Worm (Caenorhabditis elegans) whole organism, L4 larva: ENCODE measurements around the gene glr-7.

Experiments
- R02D3.7 ChIP-seq: fragments of 150-350 bp; sonication (generic microtip); optimal IDR thresholded peaks from 3 replicates; lab custom pipeline; 2014; ENCODE audit warnings: missing biosample characterization, missing genetic modification characterization
- aha-1 ChIP-seq: fragments of 150-350 bp; peaks from one replicate; lab custom pipeline; 2014; ENCODE audit warnings: missing biosample characterization, missing genetic modification characterization
- ama-1 ChIP-seq: fragments of 150-350 bp; optimal IDR thresholded peaks from 2 replicates; lab custom pipeline; 2014; ENCODE audit warnings: inconsistent platforms, mixed read lengths
- ceh-28 ChIP-seq: fragments of 150-350 bp; optimal IDR thresholded peaks from 2 replicates; lab custom pipeline; 2014; ENCODE audit warnings: missing biosample characterization, missing genetic modification reagents, missing genetic modification characterization
- ces-1 ChIP-seq: fragments of 150-350 bp; sonication (generic microtip); optimal IDR thresholded peaks from 4 replicates; lab custom pipeline; 2014; ENCODE audit warnings: missing biosample characterization, missing genetic modification reagents, missing genetic modification characterization
- ctbp-1 ChIP-seq: fragments of 200-800 bp; sonication (Bioruptor generic); IDR thresholded peaks from 2 replicates; pipeline ENCODE4 v1.3.6; 2022; ENCODE audit warnings: missing genetic modification reagents, missing genetic modification characterization, missing compliant biosample characterization
- dmd-6 ChIP-seq: fragments of 200-800 bp; sonication (Bioruptor generic); IDR thresholded peaks from 2 replicates; pipeline ENCODE4 v1.3.6; 2022; ENCODE audit warnings: missing genetic modification reagents, missing genetic modification characterization, missing compliant biosample characterization
- fkh-10 ChIP-seq: fragments of 150-350 bp; optimal IDR thresholded peaks from 2 replicates; lab custom pipeline; 2014; ENCODE audit warnings: missing biosample characterization, missing genetic modification reagents, missing genetic modification characterization
- hif-1 ChIP-seq, 2 experiments: sonication (generic microtip); optimal IDR thresholded peaks; 2 replicates each; lab custom pipeline; 2016 to 2017; ENCODE audit warnings: missing compliant biosample characterization in 2 of 2, missing genetic modification characterization in 2 of 2, missing genetic modification reagents in 2 of 2, missing genotype in 2 of 2, mild to moderate bottlenecking in 1 of 2
- hlh-11 ChIP-seq: fragments of 200-800 bp; sonication (Bioruptor generic); optimal IDR thresholded peaks from 2 replicates; lab custom pipeline; 2018; ENCODE audit warnings: mild to moderate bottlenecking, missing genetic modification characterization, missing compliant biosample characterization
- hlh-30 ChIP-seq: sonication (generic microtip); optimal IDR thresholded peaks from 2 replicates; lab custom pipeline; 2017; ENCODE audit warnings: antibody characterized with exemption, mild to moderate bottlenecking, missing genetic modification characterization, missing compliant biosample characterization; ENCODE audit not compliant: insufficient read depth
- jun-1 ChIP-seq: fragments of 150-350 bp; optimal IDR thresholded peaks from 2 replicates; lab custom pipeline; 2014; ENCODE audit warnings: missing biosample characterization, missing genetic modification reagents, missing genetic modification characterization
- lim-7 ChIP-seq: fragments of 200-800 bp; sonication (Bioruptor generic); IDR thresholded peaks from 2 replicates; pipeline ENCODE4 v1.3.6; 2022; ENCODE audit warnings: missing genetic modification characterization, missing compliant biosample characterization
- mdl-1 ChIP-seq, 2 experiments: fragments of 150-350 bp in 1 of 2; sonication (generic microtip) in 1 of 2; optimal IDR thresholded peaks; 2 replicates each; lab custom pipeline; 2014 to 2017; ENCODE audit warnings: missing biosample characterization in 2 of 2, missing genetic modification characterization in 2 of 2
- mdt-29 ChIP-seq: fragments of 200-800 bp; sonication (Bioruptor generic); IDR thresholded peaks from 2 replicates; pipeline ENCODE4 v1.3.6; 2022; ENCODE audit warnings: missing genetic modification reagents, missing genetic modification characterization, missing compliant biosample characterization
- mes-2 ChIP-seq: sonication (generic microtip); optimal IDR thresholded peaks from 2 replicates; lab custom pipeline; 2016; ENCODE audit warnings: missing genotype, mild to moderate bottlenecking, missing genetic modification characterization, missing compliant biosample characterization; ENCODE audit not compliant: poor library complexity, severe bottlenecking
- mxl-3 ChIP-seq: fragments of 200-800 bp; sonication (Bioruptor generic); optimal IDR thresholded peaks from 2 replicates; lab custom pipeline; 2018; ENCODE audit warnings: mild to moderate bottlenecking, missing genetic modification characterization, missing compliant biosample characterization
- nhr-102 ChIP-seq: sonication (generic microtip); optimal IDR thresholded peaks from 2 replicates; lab custom pipeline; 2016; ENCODE audit warnings: mild to moderate bottlenecking, missing genetic modification characterization, moderate library complexity, missing compliant biosample characterization
- nhr-28 ChIP-seq: fragments of 150-350 bp; optimal IDR thresholded peaks from 2 replicates; lab custom pipeline; 2014; ENCODE audit warnings: missing biosample characterization, missing genetic modification characterization
- nhr-6 ChIP-seq: fragments of 150-350 bp; optimal IDR thresholded peaks from 2 replicates; lab custom pipeline; 2014; ENCODE audit warnings: missing biosample characterization, missing genetic modification characterization
- nhr-77 ChIP-seq: fragments of 150-350 bp; optimal IDR thresholded peaks from 2 replicates; lab custom pipeline; 2014; ENCODE audit warnings: missing biosample characterization, missing genetic modification characterization
- pha-4 ChIP-seq, 2 experiments: fragments of 150-350 bp in 1 of 2; fragments of 200-800 bp in 1 of 2; sonication (Bioruptor generic) in 1 of 2; IDR thresholded peaks in 1 of 2; optimal IDR thresholded peaks in 1 of 2; 2 replicates each; pipeline versions ENCODE4 v1.3.6 to Lab custom; 2014 to 2022; ENCODE audit warnings: missing genetic modification characterization in 2 of 2, missing genetic modification reagents in 2 of 2, missing biosample characterization in 1 of 2, missing compliant biosample characterization in 1 of 2
- saeg-2 ChIP-seq: fragments of 200-800 bp; sonication (Bioruptor generic); IDR thresholded peaks from 2 replicates; pipeline ENCODE4 v1.3.6; 2022; ENCODE audit warnings: missing genetic modification reagents, missing genetic modification characterization, missing compliant biosample characterization
- sdz-12 ChIP-seq: fragments of 200-800 bp; sonication (Bioruptor generic); optimal IDR thresholded peaks from 2 replicates; lab custom pipeline; 2018; ENCODE audit warnings: mild to moderate bottlenecking, missing genetic modification characterization, missing compliant biosample characterization
- set-16 ChIP-seq: fragments of 200-800 bp; sonication (Bioruptor generic); IDR thresholded peaks from 2 replicates; pipeline ENCODE4 v1.3.6; 2022; ENCODE audit warnings: missing genetic modification reagents, missing genetic modification characterization, missing compliant biosample characterization
- skn-1 ChIP-seq: fragments of 150-350 bp; optimal IDR thresholded peaks from 2 replicates; lab custom pipeline; 2014; ENCODE audit warnings: missing biosample characterization, missing genetic modification characterization
- snpc-4 ChIP-seq: fragments of 150-350 bp; optimal IDR thresholded peaks from 2 replicates; lab custom pipeline; 2014; ENCODE audit warnings: missing biosample characterization, missing genetic modification characterization
- spr-3 ChIP-seq: fragments of 200-800 bp; sonication (Bioruptor generic); optimal IDR thresholded peaks from 2 replicates; lab custom pipeline; 2018; ENCODE audit warnings: mild to moderate bottlenecking, missing genetic modification characterization, missing compliant biosample characterization
- tra-1 ChIP-seq: fragments of 200-800 bp; sonication (Bioruptor generic); IDR thresholded peaks from 2 replicates; pipeline ENCODE4 v1.3.6; 2022; ENCODE audit warnings: missing genetic modification reagents, missing genetic modification characterization, missing compliant biosample characterization
- unc-130 ChIP-seq: sonication (generic microtip); optimal IDR thresholded peaks from 2 replicates; lab custom pipeline; 2016; ENCODE audit warnings: missing genetic modification reagents, missing genetic modification characterization, missing compliant biosample characterization
- unc-39 ChIP-seq: sonication (generic microtip); optimal IDR thresholded peaks from 2 replicates; lab custom pipeline; 2017; ENCODE audit warnings: missing biosample characterization, missing genetic modification characterization
- unc-62 ChIP-seq, 3 experiments: fragments of 150-350 bp in 1 of 3; sonication (generic microtip); optimal IDR thresholded peaks in 2 of 3; peaks in 1 of 3; 1 replicate in 1 of 3; 2 replicates in 2 of 3; lab custom pipeline; 2014 to 2017; ENCODE audit warnings: missing biosample characterization in 3 of 3, missing genetic modification characterization in 3 of 3, missing genetic modification reagents in 3 of 3, missing genotype in 1 of 3
- vab-7 ChIP-seq: fragments of 200-800 bp; sonication (Bioruptor generic); IDR thresholded peaks from 2 replicates; pipeline ENCODE4 v1.3.6; 2022; ENCODE audit warnings: missing genetic modification reagents, missing genetic modification characterization, missing compliant biosample characterization
- ztf-11 ChIP-seq: fragments of 150-350 bp; optimal IDR thresholded peaks from 2 replicates; lab custom pipeline; 2014; ENCODE audit warnings: missing biosample characterization, missing genetic modification characterization

glr-7 gene

DNA sequence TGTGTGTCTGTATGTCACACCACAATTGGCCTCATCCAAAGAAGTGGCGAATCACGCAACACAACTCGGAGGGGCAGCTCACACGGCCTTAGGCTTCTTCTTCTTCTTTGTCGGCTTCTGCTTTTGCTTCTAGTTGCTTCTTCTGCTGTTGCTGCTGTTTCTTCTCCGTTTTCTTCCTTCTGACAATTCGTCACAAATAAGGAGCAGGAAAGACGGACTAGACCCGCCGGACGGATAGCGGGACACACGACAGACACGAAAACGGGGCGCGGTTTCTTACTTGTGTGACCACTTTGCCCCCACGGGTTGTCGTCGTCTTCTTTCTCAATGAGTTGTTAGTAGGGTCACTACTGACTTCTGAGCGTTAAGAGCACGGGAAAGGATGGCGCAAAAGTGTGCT is 36.5 kb upstream of the glr-7 start:
- TF ChIP-seq fkh-10 (GFP tag; lab: Kevin White, UChicago): no peak
- TF ChIP-seq aha-1 (tag; lab: Kevin White, UChicago): peak; percentile 77
- no peak; the same call in 1 of the 2 replicates for TF ChIP-seq set-16 (GFP tag; lab: Robert Waterston, UW)
- no peak for TF ChIP-seq dmd-6 (GFP tag; lab: Robert Waterston, UW)
- no peak for TF ChIP-seq vab-7 (GFP tag; lab: Robert Waterston, UW)
- no peak for TF ChIP-seq jun-1 (tag; lab: Kevin White, UChicago)
- TF ChIP-seq spr-3 (GFP tag; lab: Kevin White, UChicago): no peak
- TF ChIP-seq nhr-102 (tag; lab: Kevin White, UChicago): no peak
- peak; percentile 11 for TF ChIP-seq hlh-30 (tag; lab: Kevin White, UChicago)

DNA sequence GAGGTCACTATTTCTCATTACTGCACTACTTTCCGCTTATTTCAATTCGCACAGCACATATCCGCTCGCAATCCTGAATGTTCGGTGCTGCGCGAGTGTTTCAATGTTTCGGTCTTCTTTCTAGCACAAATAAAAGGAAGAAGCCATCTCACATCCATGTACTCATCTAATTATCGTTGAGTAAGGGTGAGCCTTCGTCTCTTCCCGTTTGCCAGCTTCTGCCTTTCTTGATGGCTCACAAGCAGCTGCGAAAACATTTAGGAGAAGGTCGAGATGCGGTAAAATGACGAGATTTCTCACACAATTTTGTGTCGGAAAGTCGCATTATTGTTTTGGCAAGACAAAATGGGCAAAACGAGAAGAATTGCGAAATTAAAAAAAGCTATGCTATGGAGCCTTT is 35.2 kb upstream of the glr-7 start:
- no peak for TF ChIP-seq snpc-4 (tag; lab: Kevin White, UChicago)
- TF ChIP-seq sdz-12 (GFP tag; lab: Kevin White, UChicago): no peak
- no peak for TF ChIP-seq mdl-1 (tag; optimal IDR thresholded peaks at IDR 0.05; lab: Kevin White, UChicago)
- TF ChIP-seq pha-4 (GFP tag; IDR thresholded peaks at IDR 0.05; lab: Robert Waterston, UW): no peak
- no peak for TF ChIP-seq pha-4 (tag; optimal IDR thresholded peaks at IDR 0.05; lab: Kevin White, UChicago)
- no peak for TF ChIP-seq unc-62 (GFP tag; optimal IDR thresholded peaks at IDR 0.05 in 1 of 2; lab: Kevin White, UChicago)
- TF ChIP-seq unc-62 (tag; optimal IDR thresholded peaks at IDR 0.05; lab: Kevin White, UChicago): no peak
- TF ChIP-seq mes-2: no peak
- peak; percentile 69 for TF ChIP-seq fkh-10 (GFP tag; lab: Kevin White, UChicago)
- TF ChIP-seq ces-1 (GFP tag; lab: Kevin White, UChicago): no peak
- no peak for TF ChIP-seq ama-1 (lab: Kevin White, UChicago)

DNA sequence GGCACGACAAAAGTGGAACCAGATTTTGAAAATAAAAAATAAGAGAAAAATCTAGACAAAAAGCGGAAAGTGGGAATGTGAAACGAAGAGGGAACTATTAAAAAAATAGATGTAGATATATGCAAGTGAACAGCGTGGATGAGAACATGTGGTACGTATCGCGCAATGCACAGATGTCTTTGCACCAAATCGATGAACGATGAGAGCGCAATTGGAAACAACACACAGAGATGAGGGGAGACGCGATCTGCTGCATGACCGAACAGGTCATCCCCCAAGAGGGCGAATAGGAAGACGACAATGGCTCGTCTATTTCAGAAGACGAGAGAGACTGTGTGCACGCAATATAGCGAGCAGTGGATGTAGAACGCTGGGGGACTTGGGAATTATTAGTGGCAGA is 33.0 kb upstream of the glr-7 start:
- TF ChIP-seq hif-1 (tag; optimal IDR thresholded peaks at IDR 0.05; lab: Kevin White, UChicago): no peak
- no peak for TF ChIP-seq R02D3.7
- TF ChIP-seq unc-130 (GFP tag; lab: Kevin White, UChicago): no peak
- no peak for TF ChIP-seq sdz-12 (GFP tag; lab: Kevin White, UChicago)
- TF ChIP-seq nhr-6 (tag; lab: Kevin White, UChicago): no peak
- no peak for TF ChIP-seq mdt-29
- TF ChIP-seq ceh-28: no peak
- TF ChIP-seq mxl-3 (GFP tag; lab: Kevin White, UChicago): no peak
- no peak for TF ChIP-seq nhr-77
- TF ChIP-seq ztf-11 (tag; lab: Kevin White, UChicago): no peak
- TF ChIP-seq saeg-2 (GFP tag; lab: Robert Waterston, UW): no peak
- no peak for TF ChIP-seq skn-1 (tag; lab: Kevin White, UChicago)
- no peak for TF ChIP-seq nhr-28 (tag; lab: Kevin White, UChicago)
- TF ChIP-seq, all 104 proteins: peak for 0

DNA sequence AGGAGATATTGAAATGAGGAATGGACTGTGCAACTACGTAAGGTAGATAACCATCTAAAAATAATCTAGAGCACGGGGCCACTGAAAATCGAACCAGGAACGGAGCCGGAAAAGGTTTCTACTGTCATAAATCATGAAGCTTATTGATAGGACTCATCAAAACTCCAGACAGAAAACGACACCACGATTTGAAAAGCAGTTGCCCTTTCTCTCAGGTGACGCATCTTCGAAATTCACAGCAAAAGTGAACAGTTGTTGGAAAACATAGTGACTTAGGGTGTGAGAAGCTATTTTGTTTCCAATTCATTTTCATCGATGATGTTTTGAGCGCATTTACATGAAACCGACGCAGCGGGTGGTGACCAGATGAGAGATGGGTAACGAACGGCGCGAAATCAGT is 32.6 kb upstream of the glr-7 start:
- TF ChIP-seq unc-39 (tag; lab: Kevin White, UChicago) (no peak), hlh-11 (peak; percentile 14)
- TF ChIP-seq, all 104 proteins: peak for 1

DNA sequence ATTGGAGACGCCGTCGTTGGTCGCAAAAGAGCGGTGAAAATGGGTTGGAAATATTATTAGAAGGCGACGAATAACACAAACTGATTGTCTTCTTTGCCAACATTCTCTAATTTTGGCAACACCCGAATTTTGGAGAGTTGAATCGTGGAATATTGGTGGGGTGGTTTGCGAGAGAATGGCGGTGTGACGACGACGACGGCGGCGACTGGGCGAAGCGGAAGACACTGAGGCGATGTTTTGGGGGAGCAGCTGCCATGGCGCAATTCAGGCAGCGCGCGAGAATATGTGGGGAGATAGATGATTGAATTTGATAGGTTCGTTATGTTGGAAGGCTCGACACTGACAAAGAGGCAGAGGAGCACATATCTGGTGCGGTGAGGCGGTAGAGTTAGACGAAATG is 31.3 kb upstream of the glr-7 start:
- peak; percentile 3 for TF ChIP-seq aha-1 (tag; lab: Kevin White, UChicago)
- TF ChIP-seq tra-1: no peak
- TF ChIP-seq lim-7: no peak
- TF ChIP-seq set-16 (GFP tag; lab: Robert Waterston, UW): peak; percentile 50; the same call in 1 of the 2 replicates
- 0 out of 2 replicates have a peak, but pooled peaks have one; percentile 16 for TF ChIP-seq ctbp-1 (GFP tag; lab: Robert Waterston, UW)
